Worm (Caenorhabditis elegans) whole organism, early embryonic: Measurements from ENCODE around the gene inpp-1.

Experiments
- B0310.2 ChIP-seq: sonication (generic microtip); optimal IDR thresholded peaks from 2 replicates; lab custom pipeline; 2016; ENCODE audit warnings: mild to moderate bottlenecking, missing genetic modification characterization, missing compliant biosample characterization
- ama-1 ChIP-seq: fragments of 150-350 bp; optimal IDR thresholded peaks from 2 replicates; lab custom pipeline; 2014
- ets-7 ChIP-seq: sonication (generic microtip); optimal IDR thresholded peaks from 2 replicates; lab custom pipeline; 2016; ENCODE audit warnings: missing genotype, missing genetic modification characterization, missing compliant biosample characterization
- flt-1 ChIP-seq: fragments of 200-800 bp; sonication (Bioruptor generic); IDR thresholded peaks from 2 replicates; pipeline ENCODE4 v1.3.6; 2022; ENCODE audit warnings: missing genetic modification characterization, missing compliant biosample characterization
- hnd-1 ChIP-seq: sonication (generic microtip); optimal IDR thresholded peaks from 2 replicates; lab custom pipeline; 2016; ENCODE audit warnings: missing genetic modification characterization, missing compliant biosample characterization
- scrt-1 ChIP-seq: fragments of 200-800 bp; sonication (Bioruptor generic); IDR thresholded peaks from 2 replicates; pipeline ENCODE4 v1.3.6; 2022; ENCODE audit warnings: missing genetic modification characterization, missing compliant biosample characterization
- tbx-37 ChIP-seq: fragments of 200-800 bp; sonication (Bioruptor generic); conservative IDR thresholded peaks from 2 replicates; pipeline ENCODE4 v1.3.6; 2022; ENCODE audit warnings: missing genetic modification reagents, missing genetic modification characterization, missing compliant biosample characterization
- tra-4 ChIP-seq: sonication (generic microtip); optimal IDR thresholded peaks from 2 replicates; lab custom pipeline; 2017; ENCODE audit warnings: missing genetic modification characterization, missing compliant biosample characterization

- TF ChIP-seq tbx-37 (GFP tag; lab: Robert Waterston, UW) (no peak), flt-1 (GFP tag; lab: Robert Waterston, UW) (no peak), tra-4 (tag; lab: Kevin White, UChicago) (no peak), ama-1 (no peak), ets-7 (tag; lab: Kevin White, UChicago) (no peak), B0310.2 (tag; lab: Kevin White, UChicago) (no peak), hnd-1 (tag; lab: Kevin White, UChicago) (no peak), scrt-1 (GFP tag; lab: Robert Waterston, UW) (no peak)
These were observed 24.9 kb upstream of the inpp-1 start for ce11 chrIV:10798604-10799003.
